Worm (Caenorhabditis elegans): ENCODE data around the gene nekl-3.

DNA sequence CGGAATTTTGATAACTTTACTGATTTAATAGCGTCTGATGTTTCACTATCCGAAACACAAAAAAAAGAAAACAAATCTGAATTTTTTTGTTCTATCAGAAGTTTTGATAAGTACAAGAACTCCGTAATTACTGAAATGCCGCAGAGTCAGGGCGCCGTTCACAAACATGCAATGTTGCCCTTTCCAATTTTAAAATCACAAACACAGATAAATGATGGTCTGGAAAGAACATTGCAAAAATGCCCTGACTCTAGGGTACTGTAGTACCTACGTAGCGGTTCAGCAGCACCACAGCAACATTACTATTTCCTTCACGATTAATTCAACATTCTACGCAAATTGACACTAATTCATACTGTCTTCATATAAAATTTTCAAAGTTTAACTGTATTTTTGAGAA, 15.3 kb upstream of the nekl-3 start:
- TF ChIP-seq unc-130 (GFP tag; optimal IDR thresholded peaks at IDR 0.05), result no peak
- TF ChIP-seq ceh-91 (GFP tag; IDR thresholded peaks at IDR 0.05), result no peak
- no peak for TF ChIP-seq fkh-3 (tag; optimal IDR thresholded peaks at IDR 0.05)
- no peak for TF ChIP-seq dpl-1 (GFP tag; optimal IDR thresholded peaks at IDR 0.05)
- TF ChIP-seq ama-1 (optimal IDR thresholded peaks at IDR 0.05), result no peak
- TF ChIP-seq ama-1 (GFP tag; optimal IDR thresholded peaks at IDR 0.05), result no peak
- TF ChIP-seq F10E7.11 (tag; optimal IDR thresholded peaks at IDR 0.05), result no peak
- TF ChIP-seq rpc-1 (optimal IDR thresholded peaks at IDR 0.05), result no peak
- TF ChIP-seq rpc-1 (tag; optimal IDR thresholded peaks at IDR 0.05), result no peak
